Worm (Caenorhabditis elegans): ENCODE data around the gene asd-1.
A peak's percentile ranks its signal among the peaks of the same experiment; 100 is the strongest.

The asd-1 gene

DNA sequence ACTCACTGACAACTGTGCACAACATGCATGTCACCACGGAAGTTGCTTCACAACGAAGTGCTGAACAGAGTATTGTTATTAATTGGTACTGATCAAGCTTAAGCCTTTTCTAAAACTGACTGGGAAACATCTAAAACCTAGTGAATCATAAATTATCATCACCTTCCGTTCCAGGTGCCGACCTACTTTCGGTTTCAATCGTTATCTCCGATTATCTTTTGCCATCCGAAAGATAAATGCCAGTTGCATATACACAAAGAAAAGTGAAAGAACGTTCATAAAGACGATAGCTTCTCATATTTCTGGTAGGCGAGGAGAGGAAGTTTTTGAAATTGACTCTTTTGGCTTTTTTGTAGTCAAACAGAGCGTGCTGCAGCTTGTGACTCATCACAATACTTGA, 7.5 kb upstream of the asd-1 start:
- TF ChIP-seq blmp-1 (tag; optimal IDR thresholded peaks at IDR 0.05), result peak; percentile 92
- no peak for TF ChIP-seq ceh-43 (GFP tag; optimal IDR thresholded peaks at IDR 0.05)
- TF ChIP-seq ham-2 (GFP tag; optimal IDR thresholded peaks at IDR 0.05), result peak; percentile 15
- TF ChIP-seq unc-62 (GFP tag; optimal IDR thresholded peaks at IDR 0.05), result peak; percentile 0
- peak; percentile 88 for TF ChIP-seq elt-3 (tag; optimal IDR thresholded peaks at IDR 0.05)
- no peak for TF ChIP-seq mab-5 (tag; optimal IDR thresholded peaks at IDR 0.05)
- TF ChIP-seq elt-1 (tag; optimal IDR thresholded peaks at IDR 0.05; ENCODE audit: borderline replicate concordance, insufficient read depth), result peak; percentile 74

DNA sequence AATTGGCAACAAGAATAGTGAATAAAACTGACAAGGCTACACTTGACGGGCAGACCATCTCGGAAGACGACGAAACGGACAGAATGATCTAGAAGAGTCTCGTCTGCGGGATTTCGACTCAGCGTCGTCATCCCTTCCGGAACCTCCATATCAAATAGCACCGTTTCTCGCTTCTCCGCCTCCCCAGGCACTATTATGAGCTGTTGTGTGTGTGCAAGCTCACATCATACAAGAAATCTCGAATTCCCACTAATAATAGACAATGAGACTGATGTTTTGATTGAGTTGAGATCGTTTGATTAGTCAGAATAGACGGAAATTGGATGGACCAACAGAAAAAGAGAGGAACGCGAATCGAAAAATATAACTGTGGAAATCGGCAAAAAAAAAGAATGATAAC, 6.8 kb upstream of the asd-1 start, which contains the start of gene spp-28:
TSS of gene spp-28 (minus strand) at position 101 of the 400 bp plus-strand sequence.
- no peak for TF ChIP-seq mep-1 (tag; optimal IDR thresholded peaks at IDR 0.05)
- no peak for TF ChIP-seq ceh-43 (GFP tag; optimal IDR thresholded peaks at IDR 0.05)
- no peak for TF ChIP-seq tbx-8 (GFP tag; optimal IDR thresholded peaks at IDR 0.05)
- no peak for TF ChIP-seq pha-4 (tag; optimal IDR thresholded peaks at IDR 0.05)
- no peak for TF ChIP-seq blmp-1 (tag; optimal IDR thresholded peaks at IDR 0.05)
- TF ChIP-seq nhr-12 (tag; optimal IDR thresholded peaks at IDR 0.05), result no peak
- TF ChIP-seq elt-3 (tag; optimal IDR thresholded peaks at IDR 0.05), result no peak
- no peak for TF ChIP-seq drap-1 (GFP tag; optimal IDR thresholded peaks at IDR 0.05)

DNA sequence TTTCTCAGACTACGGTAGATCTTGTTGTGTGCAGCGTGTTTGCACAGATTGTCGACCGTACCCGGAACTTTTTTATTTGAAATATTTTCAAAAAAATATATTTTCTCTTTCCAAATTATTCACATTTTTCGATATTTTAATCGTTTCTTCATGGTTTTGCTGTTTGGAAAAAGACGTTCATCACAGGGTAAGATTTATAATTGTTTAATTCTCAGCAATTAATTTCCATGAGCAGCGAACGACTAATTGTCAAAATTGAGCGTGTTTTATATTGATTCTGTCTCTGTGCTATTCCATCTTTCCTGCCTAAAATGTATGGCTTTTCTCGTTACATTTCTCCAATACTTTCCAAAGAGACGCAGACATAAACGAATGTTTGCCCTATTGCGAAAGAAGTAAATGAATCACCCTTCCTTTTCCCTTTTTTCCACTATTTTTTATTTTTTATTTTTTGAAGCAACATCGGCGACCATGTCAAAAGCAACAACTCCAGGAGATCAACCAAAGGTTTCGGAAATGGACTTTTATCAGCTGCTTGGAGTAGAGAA, 5.9 kb upstream of the asd-1 start, which contains the start of gene dnj-16:
TSS of gene dnj-16 (plus strand) at position 51 of the 548 bp plus-strand sequence.
- TF ChIP-seq nhr-237 (tag; optimal IDR thresholded peaks at IDR 0.05) (peak; percentile 1), ces-1 (GFP tag; optimal IDR thresholded peaks at IDR 0.05) (peak; percentile 83), mep-1 (tag; optimal IDR thresholded peaks at IDR 0.05) (peak; percentile 19), snpc-4 (tag; optimal IDR thresholded peaks at IDR 0.05) (no peak), lsy-2 (tag; optimal IDR thresholded peaks at IDR 0.05) (peak; percentile 11), sem-2 (GFP tag; optimal IDR thresholded peaks at IDR 0.05) (no peak)

DNA sequence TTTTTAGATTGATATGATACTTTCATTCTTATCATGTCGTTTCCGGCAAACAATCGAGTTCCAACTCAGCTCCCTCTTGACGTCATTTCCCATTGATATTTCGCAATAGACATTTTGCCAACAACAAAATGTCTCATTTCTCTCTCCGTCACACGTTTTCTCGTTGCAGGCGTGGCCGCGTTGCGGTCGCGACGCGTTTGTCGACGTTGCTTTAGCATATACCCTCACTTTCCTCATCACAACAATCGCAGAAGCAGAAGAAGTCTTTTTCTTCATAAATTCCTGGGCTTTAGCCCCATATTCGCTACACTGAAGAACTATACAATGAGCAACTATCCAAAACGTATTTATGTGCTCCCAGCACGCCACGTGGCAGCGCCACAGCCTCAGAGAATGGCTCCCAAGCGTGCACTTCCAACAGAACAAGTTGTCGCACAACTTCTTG, 3.4 kb upstream of the asd-1 start, which contains the start of gene xbp-1:
TSS of gene xbp-1 (plus strand) at position 151 of the 445 bp plus-strand sequence.
- TF ChIP-seq ceh-43 (GFP tag; optimal IDR thresholded peaks at IDR 0.05), result no peak
- no peak for TF ChIP-seq lin-32 (GFP tag; optimal IDR thresholded peaks at IDR 0.05)
- no peak for TF ChIP-seq blmp-1 (tag; optimal IDR thresholded peaks at IDR 0.05)
- peak; percentile 87 for TF ChIP-seq mep-1 (tag; optimal IDR thresholded peaks at IDR 0.05)
- TF ChIP-seq lin-13 (tag; optimal IDR thresholded peaks at IDR 0.05), result peak; percentile 29
- peak; percentile 41 for TF ChIP-seq hlh-1 (tag; optimal IDR thresholded peaks at IDR 0.05)
- no peak for TF ChIP-seq mls-2 (tag; optimal IDR thresholded peaks at IDR 0.05)
- TF ChIP-seq mab-5 (tag; optimal IDR thresholded peaks at IDR 0.05), result peak; percentile 8
- TF ChIP-seq sem-2 (GFP tag; optimal IDR thresholded peaks at IDR 0.05), result no peak
- no peak for TF ChIP-seq ceh-83 (GFP tag; optimal IDR thresholded peaks at IDR 0.05)
- no peak for TF ChIP-seq nhr-2 (tag; optimal IDR thresholded peaks at IDR 0.05)
- no peak for TF ChIP-seq tbx-8 (GFP tag; optimal IDR thresholded peaks at IDR 0.05)
- peak; percentile 77 for TF ChIP-seq lsy-2 (tag; optimal IDR thresholded peaks at IDR 0.05)
- TF ChIP-seq ztf-11 (tag; optimal IDR thresholded peaks at IDR 0.05), result peak; percentile 17
- peak; percentile 10 for TF ChIP-seq zip-8 (tag; optimal IDR thresholded peaks at IDR 0.05)
- no peak for TF ChIP-seq bed-3 (GFP tag; optimal IDR thresholded peaks at IDR 0.05)
- no peak for TF ChIP-seq elt-1 (tag; optimal IDR thresholded peaks at IDR 0.05; ENCODE audit: borderline replicate concordance, insufficient read depth)
- TF ChIP-seq elt-3 (tag; optimal IDR thresholded peaks at IDR 0.05), result peak; percentile 20
- TF ChIP-seq drap-1 (GFP tag; optimal IDR thresholded peaks at IDR 0.05), result peak; percentile 39
- TF ChIP-seq pha-4 (tag; optimal IDR thresholded peaks at IDR 0.05), result peak; percentile 81
- no peak for TF ChIP-seq unc-39 (tag; optimal IDR thresholded peaks at IDR 0.05)
- peak; percentile 59 for TF ChIP-seq ceh-39 (tag; optimal IDR thresholded peaks at IDR 0.05)
- TF ChIP-seq ham-2 (GFP tag; optimal IDR thresholded peaks at IDR 0.05), result peak; percentile 79
- TF ChIP-seq ces-1 (GFP tag; optimal IDR thresholded peaks at IDR 0.05), result peak; percentile 80
- TF ChIP-seq sptf-1 (tag; optimal IDR thresholded peaks at IDR 0.05), result peak; percentile 72
- peak; percentile 75 for TF ChIP-seq unc-62 (GFP tag; optimal IDR thresholded peaks at IDR 0.05)
- TF ChIP-seq snpc-4 (tag; optimal IDR thresholded peaks at IDR 0.05), result no peak
- no peak for TF ChIP-seq nhr-12 (tag; optimal IDR thresholded peaks at IDR 0.05)
- peak; percentile 22 for TF ChIP-seq unc-120 (tag; optimal IDR thresholded peaks at IDR 0.05; ENCODE audit: poor library complexity, severe bottlenecking)
- TF ChIP-seq nhr-28 (tag; optimal IDR thresholded peaks at IDR 0.05), result no peak
- peak; percentile 73 for TF ChIP-seq nhr-237 (tag; optimal IDR thresholded peaks at IDR 0.05)
- no peak for TF ChIP-seq M03D4.4 (tag; optimal IDR thresholded peaks at IDR 0.05)
- no peak for TF ChIP-seq cnd-1 (tag; optimal IDR thresholded peaks at IDR 0.05)
- TF ChIP-seq nhr-76 (tag; optimal IDR thresholded peaks at IDR 0.05), result no peak
- TF ChIP-seq flh-1 (GFP tag; optimal IDR thresholded peaks at IDR 0.05), result no peak

All from whole organism, mixed stage, embryonic.